Worm (Caenorhabditis elegans): Measurements from ENCODE around the gene lelo-4.

- TF ChIP-seq ref-1 (GFP tag; conservative IDR thresholded peaks at IDR 0.05) (no peak), klf-2 (GFP tag; conservative IDR thresholded peaks at IDR 0.05) (no peak), T22C8.4 (GFP tag; IDR thresholded peaks at IDR 0.05) (no peak), flt-1 (GFP tag; IDR thresholded peaks at IDR 0.05) (no peak)
Measured at ce11 chrII:5696218-5696617, 18.5 kb upstream of the lelo-4 start.

Measured in whole organism, midembryonic.